Fruit fly (Drosophila melanogaster) whole organism, wandering third instar larva: ENCODE results near the gene SIDL.

Experiments
- CG32264 ChIP-seq: fragments of 200-800 bp; sonication (Bioruptor generic); optimal IDR thresholded peaks from 2 replicates; lab custom pipeline; 2016; ENCODE audit warnings: missing biosample characterization, missing genetic modification characterization
- CG9705 ChIP-seq: fragments of 200-800 bp; sonication (Bioruptor generic); optimal IDR thresholded peaks from 2 replicates; lab custom pipeline; 2018; ENCODE audit warnings: missing biosample characterization, mild to moderate bottlenecking, missing genetic modification characterization
- CrebA ChIP-seq: fragments of 200-800 bp; sonication (Bioruptor generic); optimal IDR thresholded peaks from 2 replicates; lab custom pipeline; 2016; ENCODE audit warnings: missing biosample characterization, mild to moderate bottlenecking, missing genetic modification characterization, borderline replicate concordance
- Dfd ChIP-seq: fragments of >200 bp; optimal IDR thresholded peaks from 2 replicates; lab custom pipeline; 2017; ENCODE audit warnings: missing biosample characterization, missing genetic modification characterization
- Dif ChIP-seq: fragments of 200-275, 200-300 bp; sonication (Bioruptor generic); optimal IDR thresholded peaks from 2 replicates; lab custom pipeline; 2018; ENCODE audit warnings: missing biosample characterization, missing genetic modification characterization; ENCODE audit not compliant: partially characterized antibody
- GATAd ChIP-seq: sonication (Bioruptor generic); optimal IDR thresholded peaks from 2 replicates; lab custom pipeline; 2016; ENCODE audit warnings: missing biosample characterization, missing genetic modification characterization
- HLH106 ChIP-seq: fragments of 200-800 bp; optimal IDR thresholded peaks from 3 replicates; lab custom pipeline; 2019; ENCODE audit warnings: missing biosample characterization, mild to moderate bottlenecking, missing genetic modification characterization, moderate library complexity
- Hnf4 ChIP-seq: fragments of 200-800 bp; sonication (Bioruptor generic); optimal IDR thresholded peaks from 2 replicates; lab custom pipeline; 2016; ENCODE audit warnings: missing biosample characterization, mild to moderate bottlenecking, missing genetic modification characterization
- Hr78 ChIP-seq: fragments of >200 bp; optimal IDR thresholded peaks from 2 replicates; lab custom pipeline; 2017; ENCODE audit warnings: missing biosample characterization, missing genetic modification characterization
- Hr83 ChIP-seq: fragments of 200-300 bp; sonication (Bioruptor generic); optimal IDR thresholded peaks from 2 replicates; lab custom pipeline; 2016; ENCODE audit warnings: missing biosample characterization, mild to moderate bottlenecking, missing genetic modification characterization, moderate library complexity; ENCODE audit not compliant: poor library complexity, severe bottlenecking
- Jra ChIP-seq: sonication (Bioruptor generic); optimal IDR thresholded peaks from 2 replicates; lab custom pipeline; 2016; ENCODE audit warnings: missing biosample characterization, missing genetic modification characterization
- Myc ChIP-seq: fragments of >200 bp; optimal IDR thresholded peaks from 2 replicates; lab custom pipeline; 2017
- N ChIP-seq: fragments of >200 bp; optimal IDR thresholded peaks from 2 replicates; lab custom pipeline; 2018; ENCODE audit warnings: missing biosample characterization, missing external identifiers, missing genetic modification characterization
- OdsH ChIP-seq: fragments of 200-800 bp; sonication (Bioruptor generic); optimal IDR thresholded peaks from 2 replicates; lab custom pipeline; 2016; ENCODE audit warnings: missing biosample characterization, mild to moderate bottlenecking, missing genetic modification characterization
- Rel ChIP-seq, 2 experiments: fragments of 200-800 bp; sonication (Bioruptor generic) in 1 of 2; optimal IDR thresholded peaks; 2 replicates in 1 of 2; 3 replicates in 1 of 2; lab custom pipeline; 2016 to 2019; ENCODE audit warnings: mild to moderate bottlenecking in 2 of 2, missing biosample characterization in 2 of 2, missing genetic modification characterization in 2 of 2, moderate library complexity in 1 of 2
- Sp1 ChIP-seq: fragments of 200-800 bp; sonication (Bioruptor generic); optimal IDR thresholded peaks from 3 replicates; lab custom pipeline; 2019; ENCODE audit warnings: missing biosample characterization, mild to moderate bottlenecking, missing genetic modification characterization, moderate library complexity
- Vsx2 ChIP-seq: fragments of 200-300, 225-300 bp; sonication (Bioruptor generic); optimal IDR thresholded peaks from 2 replicates; lab custom pipeline; 2018; ENCODE audit warnings: missing biosample characterization, missing genetic modification characterization; ENCODE audit not compliant: partially characterized antibody
- br ChIP-seq: fragments of 200-800 bp; sonication (Bioruptor generic); optimal IDR thresholded peaks from 2 replicates; lab custom pipeline; 2016; ENCODE audit warnings: missing biosample characterization, missing genetic modification characterization
- brk ChIP-seq: fragments of 200-800 bp; sonication (Bioruptor generic); optimal IDR thresholded peaks from 2 replicates; lab custom pipeline; 2016; ENCODE audit warnings: missing biosample characterization, mild to moderate bottlenecking, missing genetic modification characterization
- dl ChIP-seq, 2 experiments: fragments of 175-275, 200-275 bp in 1 of 2; fragments of 200-275 bp in 1 of 2; sonication (Bioruptor generic); optimal IDR thresholded peaks; lab custom pipeline; 2018; ENCODE audit warnings: mild to moderate bottlenecking in 2 of 2, missing biosample characterization in 2 of 2, missing genetic modification characterization in 2 of 2, moderate library complexity in 2 of 2; ENCODE audit not compliant: partially characterized antibody in 2 of 2, insufficient read depth in 1 of 2
- dmrt93B ChIP-seq: fragments of 200-800 bp; sonication (Bioruptor generic); optimal IDR thresholded peaks from 2 replicates; lab custom pipeline; 2018; ENCODE audit warnings: missing biosample characterization, mild to moderate bottlenecking, missing genetic modification characterization
- dsf ChIP-seq: sonication (Bioruptor generic); optimal IDR thresholded peaks from 2 replicates; lab custom pipeline; 2016; ENCODE audit warnings: missing biosample characterization, missing genetic modification characterization, borderline replicate concordance
- ey ChIP-seq: fragments of 200-800 bp; sonication (Bioruptor generic); optimal IDR thresholded peaks from 2 replicates; lab custom pipeline; 2016; ENCODE audit warnings: missing biosample characterization, missing genetic modification characterization
- foxo ChIP-seq, 2 experiments: fragments of 200-800 bp; sonication (Bioruptor generic); optimal IDR thresholded peaks; 2 replicates in 1 of 2; 3 replicates in 1 of 2; lab custom pipeline; 2016 to 2017; ENCODE audit warnings: missing biosample characterization in 2 of 2, missing genetic modification characterization in 2 of 2
- fru ChIP-seq: fragments of 200-800 bp; sonication (Bioruptor generic); optimal IDR thresholded peaks from 3 replicates; lab custom pipeline; 2016; ENCODE audit warnings: missing biosample characterization, mild to moderate bottlenecking, missing genetic modification characterization
- h ChIP-seq: fragments of 200-800 bp; sonication (Bioruptor generic); optimal IDR thresholded peaks from 3 replicates; lab custom pipeline; 2016; ENCODE audit warnings: missing biosample characterization, mild to moderate bottlenecking, missing genetic modification characterization
- jim ChIP-seq: fragments of 175-275, 200-325 bp; sonication (Bioruptor generic); optimal IDR thresholded peaks from 2 replicates; lab custom pipeline; 2016; ENCODE audit warnings: missing biosample characterization, mild to moderate bottlenecking, missing genetic modification characterization
- lola ChIP-seq: fragments of >200 bp; optimal IDR thresholded peaks from 2 replicates; lab custom pipeline; 2017; ENCODE audit warnings: missing biosample characterization, missing genetic modification characterization
- pan ChIP-seq: fragments of >200 bp; optimal IDR thresholded peaks from 2 replicates; lab custom pipeline; 2017
- psq ChIP-seq: fragments of 200-800 bp; sonication (Bioruptor generic); optimal IDR thresholded peaks from 3 replicates; lab custom pipeline; 2017; ENCODE audit warnings: missing biosample characterization, mild to moderate bottlenecking, missing genetic modification characterization, moderate library complexity
- rgr ChIP-seq: fragments of 200-800 bp; sonication (Bioruptor generic); optimal IDR thresholded peaks from 3 replicates; lab custom pipeline; 2016; ENCODE audit warnings: missing biosample characterization, mild to moderate bottlenecking, missing genetic modification characterization
- sage ChIP-seq: fragments of 200-800 bp; sonication (Bioruptor generic); optimal IDR thresholded peaks from 2 replicates; lab custom pipeline; 2016; ENCODE audit warnings: missing biosample characterization, mild to moderate bottlenecking, missing genetic modification characterization
- sv ChIP-seq: fragments of 200-800 bp; sonication (Bioruptor generic); optimal IDR thresholded peaks from 3 replicates; lab custom pipeline; 2016; ENCODE audit warnings: missing biosample characterization, missing genetic modification characterization
- tai ChIP-seq: sonication (Bioruptor generic); optimal IDR thresholded peaks from 2 replicates; lab custom pipeline; 2016; ENCODE audit warnings: missing biosample characterization, missing genetic modification characterization
- usp ChIP-seq: fragments of >200 bp; optimal IDR thresholded peaks from 2 replicates; lab custom pipeline; 2017; ENCODE audit warnings: missing biosample characterization, missing genetic modification characterization
- woc ChIP-seq: sonication (Bioruptor generic); optimal IDR thresholded peaks from 2 replicates; lab custom pipeline; 2016; ENCODE audit warnings: missing biosample characterization, mild to moderate bottlenecking, missing genetic modification characterization

The SIDL gene

DNA sequence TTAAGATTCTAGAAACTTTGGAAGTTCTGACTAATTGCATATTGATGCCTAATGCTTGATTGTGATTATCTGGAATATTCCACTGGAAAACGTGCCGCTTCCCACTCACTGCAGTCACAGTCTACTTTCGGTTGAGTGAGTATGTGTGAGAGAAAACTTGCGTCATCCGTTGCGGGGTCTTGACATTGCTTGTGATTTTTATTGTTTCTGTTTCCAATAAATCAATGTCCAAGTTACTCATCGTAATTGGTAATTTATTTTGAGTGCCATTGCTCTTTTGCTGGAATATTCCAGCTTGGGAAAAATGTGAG lies 24.3 kb upstream of the SIDL start:
- TF ChIP-seq fru (GFP tag; lab: Kevin White, UChicago) (no peak), GATAd (GFP tag; lab: Kevin White, UChicago) (no peak), Myc (lab: Kevin White, UChicago) (no peak), Dfd (GFP tag; lab: Kevin White, UChicago) (no peak), sage (GFP tag; lab: Kevin White, UChicago) (no peak), OdsH (no peak), usp (GFP tag; lab: Kevin White, UChicago) (no peak), brk (GFP tag; lab: Kevin White, UChicago) (no peak), Rel (GFP tag; optimal IDR thresholded peaks at IDR 0.05; lab: Kevin White, UChicago) (no peak), Rel (tag; optimal IDR thresholded peaks at IDR 0.05; lab: Kevin White, UChicago) (no peak), dsf (GFP tag; lab: Kevin White, UChicago) (no peak), Vsx2 (GFP tag; lab: Kevin White, UChicago) (no peak)

DNA sequence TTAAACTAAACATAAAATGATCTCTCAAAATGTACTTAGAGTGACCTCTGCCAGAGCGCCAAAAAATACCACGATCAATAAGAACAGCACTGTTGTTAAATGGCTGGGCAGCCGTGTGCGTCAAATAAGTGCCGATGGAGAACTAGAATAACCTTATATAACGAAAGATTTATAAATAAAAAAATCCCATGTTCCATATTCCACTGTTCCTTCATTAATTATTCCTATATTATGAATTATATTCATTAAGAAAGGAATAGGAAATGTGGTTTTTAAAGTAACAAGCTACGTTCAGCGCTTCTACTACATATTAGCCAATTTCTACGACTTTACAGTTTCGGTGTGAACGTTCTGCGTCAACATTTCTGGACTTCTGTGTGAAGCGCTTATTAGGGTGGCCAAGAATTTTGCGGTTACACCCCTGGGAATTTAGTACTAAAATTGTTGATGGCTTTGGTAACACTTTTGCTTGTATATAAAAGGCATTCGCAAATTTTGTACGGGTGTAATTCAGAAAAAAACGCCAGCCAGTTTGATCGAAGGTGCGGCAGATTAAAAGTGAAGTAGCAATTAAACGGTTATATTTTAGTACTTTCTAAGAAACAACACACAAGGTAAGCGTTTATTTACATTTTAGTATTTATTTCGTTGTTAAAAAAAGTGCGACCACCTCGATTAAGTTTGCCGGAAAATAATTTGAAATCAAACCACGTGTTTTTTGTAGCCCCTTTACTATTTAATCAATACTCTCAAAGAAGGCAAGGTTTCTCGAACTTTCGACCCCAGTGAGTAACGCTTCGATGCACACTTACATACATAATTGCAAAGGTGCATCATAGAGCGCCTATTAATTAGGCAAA lies 23.7 kb upstream of the SIDL start, which contains the start of the genes tefu and Hsc70-4:
Gene tefu (minus strand): TSS at position 51 of the 860 bp plus-strand sequence.
Gene Hsc70-4 (plus strand): TSS at position 502 of the 860 bp plus-strand sequence.
- TF ChIP-seq sv (GFP tag; lab: Kevin White, UChicago) (peak; percentile 64), pan (no peak), Vsx2 (GFP tag; lab: Kevin White, UChicago) (peak; percentile 64), OdsH (peak; percentile 32), Hnf4 (GFP tag; lab: Kevin White, UChicago) (peak; percentile 64), CG9705 (GFP tag; lab: Kevin White, UChicago) (peak; percentile 54), brk (GFP tag; lab: Kevin White, UChicago) (no peak), sage (GFP tag; lab: Kevin White, UChicago) (no peak), woc (peak; percentile 72), br (GFP tag; lab: Kevin White, UChicago) (no peak), GATAd (GFP tag; lab: Kevin White, UChicago) (no peak), foxo (GFP tag; optimal IDR thresholded peaks at IDR 0.05; lab: Kevin White, UChicago) (peak in 1 of 2 experiments; percentile 9), lola (no peak), Dfd (GFP tag; lab: Kevin White, UChicago) (no peak), Hr78 (GFP tag; lab: Kevin White, UChicago) (peak; percentile 46), Rel (GFP tag; optimal IDR thresholded peaks at IDR 0.05; lab: Kevin White, UChicago) (no peak), Rel (tag; optimal IDR thresholded peaks at IDR 0.05; lab: Kevin White, UChicago) (peak; percentile 4), Dif (peak; percentile 68), psq (no peak), dmrt93B (GFP tag; lab: Kevin White, UChicago) (peak; percentile 68), HLH106 (tag; lab: Kevin White, UChicago) (peak; percentile 79), jim (GFP tag; lab: Kevin White, UChicago) (peak; percentile 24), Jra (no peak), Sp1 (GFP tag; lab: Kevin White, UChicago) (peak; percentile 46), Hr83 (peak; percentile 5), dsf (GFP tag; lab: Kevin White, UChicago) (no peak), tai (GFP tag; lab: Kevin White, UChicago) (no peak), N (GFP tag; lab: Kevin White, UChicago) (peak; percentile 92), CrebA (no peak), fru (GFP tag; lab: Kevin White, UChicago) (no peak), dl (GFP tag; optimal IDR thresholded peaks at IDR 0.05; lab: Kevin White, UChicago; ENCODE audit: insufficient read depth in 1 of 2, partially characterized antibody in 2 of 2) (no peak), ey (GFP tag; lab: Kevin White, UChicago) (peak; percentile 60), h (peak; percentile 54), Myc (lab: Kevin White, UChicago) (no peak)
- TF ChIP-seq, all 38 proteins: peak for 18

- TF ChIP-seq rgr (GFP tag; lab: Kevin White, UChicago) = no peak
- no peak for TF ChIP-seq brk (GFP tag; lab: Kevin White, UChicago)
- no peak for TF ChIP-seq Myc (lab: Kevin White, UChicago)
- TF ChIP-seq br (GFP tag; lab: Kevin White, UChicago) = no peak
- no peak for TF ChIP-seq jim (GFP tag; lab: Kevin White, UChicago)
- TF ChIP-seq Jra = no peak
- no peak for TF ChIP-seq CrebA
- no peak for TF ChIP-seq Sp1 (GFP tag; lab: Kevin White, UChicago)
- TF ChIP-seq Hr78 (GFP tag; lab: Kevin White, UChicago) = no peak
- no peak for TF ChIP-seq CG32264
- no peak for TF ChIP-seq GATAd (GFP tag; lab: Kevin White, UChicago)
- no peak for TF ChIP-seq sage (GFP tag; lab: Kevin White, UChicago)
- TF ChIP-seq dl (GFP tag; optimal IDR thresholded peaks at IDR 0.05; lab: Kevin White, UChicago; ENCODE audit: insufficient read depth in 1 of 2, partially characterized antibody in 2 of 2) = no peak
- TF ChIP-seq usp (GFP tag; lab: Kevin White, UChicago) = no peak
- no peak for TF ChIP-seq Dfd (GFP tag; lab: Kevin White, UChicago)
- TF ChIP-seq Vsx2 (GFP tag; lab: Kevin White, UChicago) = no peak
- TF ChIP-seq Hnf4 (GFP tag; lab: Kevin White, UChicago) = no peak
- TF ChIP-seq, all 38 proteins: peak for 0
These were observed 13.0 kb upstream of the SIDL start for dm6 chr3R:15231635-15232138.
